Fruit fly (Drosophila melanogaster) whole organism, embryonic: Measurements from ENCODE around the gene Snx6.

ENCODE experiments used
- CG15479 ChIP-seq: fragments of 200-800 bp; sonication (Bioruptor generic); optimal IDR thresholded peaks from 3 replicates; lab custom pipeline; 2019; ENCODE audit warnings: missing biosample characterization, mild to moderate bottlenecking, missing genetic modification characterization, moderate library complexity
- CG2875 ChIP-seq: fragments of 200-800 bp; sonication (Bioruptor generic); optimal IDR thresholded peaks from 2 replicates; lab custom pipeline; 2017; ENCODE audit warnings: missing biosample characterization, mild to moderate bottlenecking, missing genetic modification characterization, missing genetic modification reagents
- CG3407 ChIP-seq: fragments of 200-800 bp; sonication (Bioruptor generic); optimal IDR thresholded peaks from 2 replicates; lab custom pipeline; 2018; ENCODE audit warnings: missing biosample characterization, mild to moderate bottlenecking, missing genetic modification characterization
- CG8944 ChIP-seq: fragments of 200-800 bp; sonication (Bioruptor generic); optimal IDR thresholded peaks from 3 replicates; lab custom pipeline; 2016; ENCODE audit warnings: missing biosample characterization, missing genetic modification characterization
- bab2 ChIP-seq: fragments of 200-800 bp; sonication (Bioruptor generic); optimal IDR thresholded peaks from 2 replicates; lab custom pipeline; 2016; ENCODE audit warnings: missing biosample characterization, missing genetic modification characterization
- gcm2 ChIP-seq: fragments of 200-800 bp; sonication (Bioruptor generic); optimal IDR thresholded peaks from 2 replicates; lab custom pipeline; 2016; ENCODE audit warnings: missing biosample characterization, missing genetic modification characterization
- psq ChIP-seq: fragments of 200-800 bp; sonication (Bioruptor generic); optimal IDR thresholded peaks from 2 replicates; lab custom pipeline; 2017; ENCODE audit warnings: missing biosample characterization, missing genetic modification characterization

dm6 chr2L:8198757-8199156 is 21.8 kb downstream of the Snx6 start, which contains the start of gene PGAP5:
- TF ChIP-seq bab2 (peak; percentile 1), psq (GFP tag; lab: Kevin White, UChicago) (no peak), gcm2 (GFP tag; lab: Kevin White, UChicago) (peak; percentile 34), CG2875 (no peak), CG8944 (GFP tag; lab: Kevin White, UChicago) (no peak), CG3407 (no peak), CG15479 (GFP tag; lab: Kevin White, UChicago) (no peak)
